Worm (Caenorhabditis elegans): ENCODE results near the gene C51E3.9.

The C51E3.9 gene

DNA sequence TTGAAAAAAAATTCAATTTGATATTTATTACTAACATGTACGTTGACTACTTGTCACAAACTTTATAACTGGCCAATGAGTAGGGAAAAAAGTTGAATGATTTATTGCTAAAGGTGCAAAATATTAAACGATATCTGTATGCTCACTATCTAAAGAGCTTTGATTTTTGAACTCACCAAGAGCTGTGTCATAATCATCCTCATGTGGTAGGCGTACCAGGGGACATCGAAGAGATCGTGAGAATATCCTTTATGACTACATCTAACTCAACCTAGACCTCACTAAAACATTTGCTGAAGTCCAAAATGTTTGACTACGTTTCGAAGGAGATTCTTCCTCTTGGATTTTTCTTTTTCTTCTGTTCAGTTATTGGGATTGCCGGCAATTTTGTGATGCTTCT is 6.5 kb downstream of the C51E3.9 start, which contains the start of gene srsx-28:
Gene srsx-28 (plus strand): TSS at position 301 of the 400 bp plus-strand sequence.
- TF ChIP-seq ets-7 (tag; optimal IDR thresholded peaks at IDR 0.05) (no peak), hmg-4 (GFP tag; optimal IDR thresholded peaks at IDR 0.05) (no peak), B0310.2 (tag; optimal IDR thresholded peaks at IDR 0.05) (no peak), ama-1 (optimal IDR thresholded peaks at IDR 0.05) (no peak), tbx-11 (GFP tag; IDR thresholded peaks at IDR 0.05) (no peak), ceh-13 (GFP tag; optimal IDR thresholded peaks at IDR 0.05) (no peak), hnd-1 (tag; optimal IDR thresholded peaks at IDR 0.05) (no peak), tra-4 (tag; optimal IDR thresholded peaks at IDR 0.05) (no peak), ceh-36 (tag; optimal IDR thresholded peaks at IDR 0.05) (no peak), sea-1 (GFP tag; conservative IDR thresholded peaks at IDR 0.05) (no peak), scrt-1 (GFP tag; IDR thresholded peaks at IDR 0.05) (no peak), tbx-37 (GFP tag; conservative IDR thresholded peaks at IDR 0.05) (no peak), hmbx-1 (tag; optimal IDR thresholded peaks at IDR 0.05) (no peak), F13C5.2 (tag; optimal IDR thresholded peaks at IDR 0.05) (no peak)

ce11 chrV:10153076-10153475 is 7.3 kb downstream of the C51E3.9 start:
- TF ChIP-seq hnd-1 (tag; optimal IDR thresholded peaks at IDR 0.05) (no peak), scrt-1 (GFP tag; IDR thresholded peaks at IDR 0.05) (no peak), ama-1 (optimal IDR thresholded peaks at IDR 0.05) (no peak), pes-1 (GFP tag; IDR thresholded peaks at IDR 0.05) (no peak), tbx-37 (GFP tag; conservative IDR thresholded peaks at IDR 0.05) (no peak), hmbx-1 (tag; optimal IDR thresholded peaks at IDR 0.05) (no peak), sea-1 (GFP tag; conservative IDR thresholded peaks at IDR 0.05) (no peak), ceh-36 (tag; optimal IDR thresholded peaks at IDR 0.05) (no peak), B0310.2 (tag; optimal IDR thresholded peaks at IDR 0.05) (no peak), tbx-11 (GFP tag; IDR thresholded peaks at IDR 0.05) (no peak), hmg-4 (GFP tag; optimal IDR thresholded peaks at IDR 0.05) (no peak), ceh-13 (GFP tag; optimal IDR thresholded peaks at IDR 0.05) (no peak), flt-1 (GFP tag; IDR thresholded peaks at IDR 0.05) (no peak), F13C5.2 (tag; optimal IDR thresholded peaks at IDR 0.05) (no peak), tra-4 (tag; optimal IDR thresholded peaks at IDR 0.05) (no peak), aly-1 (tag; optimal IDR thresholded peaks at IDR 0.05) (no peak), ets-7 (tag; optimal IDR thresholded peaks at IDR 0.05) (no peak)

DNA sequence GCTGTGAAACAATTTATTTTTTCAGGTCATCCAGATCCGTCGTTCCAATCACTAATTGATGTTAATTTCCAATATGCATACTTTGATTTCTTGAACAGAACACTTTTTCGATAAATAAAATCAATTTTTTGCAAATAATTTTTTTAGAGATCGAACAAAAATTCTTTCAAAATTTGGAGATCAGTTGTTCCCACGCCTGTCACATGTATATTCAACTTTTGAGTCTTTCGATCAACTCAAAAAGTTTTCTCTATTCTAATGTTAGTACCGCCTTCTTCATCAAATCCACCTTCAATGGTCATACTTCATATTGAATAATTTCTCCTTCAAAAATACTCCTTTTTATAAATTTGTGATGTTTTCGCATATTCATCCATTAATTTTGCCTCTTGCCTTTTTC is 8.9 kb downstream of the C51E3.9 start, which contains the start of gene srsx-29:
Gene srsx-29 (plus strand): TSS at position 301 of the 400 bp plus-strand sequence.
- no peak for TF ChIP-seq scrt-1 (GFP tag; IDR thresholded peaks at IDR 0.05)
- TF ChIP-seq pes-1 (GFP tag; IDR thresholded peaks at IDR 0.05): no peak
- TF ChIP-seq flt-1 (GFP tag; IDR thresholded peaks at IDR 0.05): no peak
- no peak for TF ChIP-seq tra-4 (tag; optimal IDR thresholded peaks at IDR 0.05)
- no peak for TF ChIP-seq ceh-36 (tag; optimal IDR thresholded peaks at IDR 0.05)
- no peak for TF ChIP-seq tbx-37 (GFP tag; conservative IDR thresholded peaks at IDR 0.05)

- no peak for TF ChIP-seq hmbx-1 (tag; optimal IDR thresholded peaks at IDR 0.05)
- TF ChIP-seq hnd-1 (tag; optimal IDR thresholded peaks at IDR 0.05): no peak
- no peak for TF ChIP-seq flt-1 (GFP tag; IDR thresholded peaks at IDR 0.05)
- no peak for TF ChIP-seq F13C5.2 (tag; optimal IDR thresholded peaks at IDR 0.05)
- no peak for TF ChIP-seq ceh-36 (tag; optimal IDR thresholded peaks at IDR 0.05)
- TF ChIP-seq ama-1 (optimal IDR thresholded peaks at IDR 0.05): no peak
- no peak for TF ChIP-seq sea-1 (GFP tag; conservative IDR thresholded peaks at IDR 0.05)
- no peak for TF ChIP-seq ets-7 (tag; optimal IDR thresholded peaks at IDR 0.05)
- no peak for TF ChIP-seq tbx-11 (GFP tag; IDR thresholded peaks at IDR 0.05)
- no peak for TF ChIP-seq B0310.2 (tag; optimal IDR thresholded peaks at IDR 0.05)
- no peak for TF ChIP-seq ceh-13 (GFP tag; optimal IDR thresholded peaks at IDR 0.05)
- TF ChIP-seq tra-4 (tag; optimal IDR thresholded peaks at IDR 0.05): no peak
- no peak for TF ChIP-seq aly-1 (tag; optimal IDR thresholded peaks at IDR 0.05)
- no peak for TF ChIP-seq pes-1 (GFP tag; IDR thresholded peaks at IDR 0.05)
- no peak for TF ChIP-seq hmg-4 (GFP tag; optimal IDR thresholded peaks at IDR 0.05)
- no peak for TF ChIP-seq tbx-37 (GFP tag; conservative IDR thresholded peaks at IDR 0.05)
Measured at ce11 chrV:10158528-10158927, 12.8 kb downstream of the C51E3.9 start, which contains the start of gene srsx-30. TSS of gene srsx-30 (plus strand) at chrV:10158828.

DNA sequence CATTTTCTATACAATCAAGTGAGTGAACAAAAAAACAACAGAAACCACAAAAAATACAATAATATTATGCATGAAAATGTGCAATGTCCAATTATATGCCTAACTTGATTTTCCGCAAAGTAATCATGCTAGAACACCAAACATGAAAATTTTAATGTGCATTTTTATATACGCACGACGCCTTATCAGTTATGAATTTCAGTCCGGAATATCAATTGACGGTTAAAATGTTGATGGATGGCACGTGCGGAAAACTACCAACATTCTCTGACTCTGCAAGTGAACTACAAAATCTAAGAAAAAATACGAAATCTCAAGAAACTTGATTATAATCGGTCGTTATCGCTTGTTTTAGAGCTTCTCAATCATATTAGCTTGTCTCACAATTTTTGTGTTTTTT is 14.2 kb downstream of the C51E3.9 start:
- no peak for TF ChIP-seq ama-1 (optimal IDR thresholded peaks at IDR 0.05)
- TF ChIP-seq hmg-4 (GFP tag; optimal IDR thresholded peaks at IDR 0.05): no peak
- TF ChIP-seq ceh-13 (GFP tag; optimal IDR thresholded peaks at IDR 0.05): no peak
- no peak for TF ChIP-seq ets-7 (tag; optimal IDR thresholded peaks at IDR 0.05)
- no peak for TF ChIP-seq tra-4 (tag; optimal IDR thresholded peaks at IDR 0.05)
- no peak for TF ChIP-seq pes-1 (GFP tag; IDR thresholded peaks at IDR 0.05)
- no peak for TF ChIP-seq ceh-36 (tag; optimal IDR thresholded peaks at IDR 0.05)
- no peak for TF ChIP-seq aly-1 (tag; optimal IDR thresholded peaks at IDR 0.05)
- TF ChIP-seq hmbx-1 (tag; optimal IDR thresholded peaks at IDR 0.05): no peak
- no peak for TF ChIP-seq sea-1 (GFP tag; conservative IDR thresholded peaks at IDR 0.05)
- no peak for TF ChIP-seq B0310.2 (tag; optimal IDR thresholded peaks at IDR 0.05)
- no peak for TF ChIP-seq scrt-1 (GFP tag; IDR thresholded peaks at IDR 0.05)
- no peak for TF ChIP-seq hnd-1 (tag; optimal IDR thresholded peaks at IDR 0.05)
- no peak for TF ChIP-seq tbx-37 (GFP tag; conservative IDR thresholded peaks at IDR 0.05)
- TF ChIP-seq tbx-11 (GFP tag; IDR thresholded peaks at IDR 0.05): no peak
- no peak for TF ChIP-seq flt-1 (GFP tag; IDR thresholded peaks at IDR 0.05)
- no peak for TF ChIP-seq F13C5.2 (tag; optimal IDR thresholded peaks at IDR 0.05)

DNA sequence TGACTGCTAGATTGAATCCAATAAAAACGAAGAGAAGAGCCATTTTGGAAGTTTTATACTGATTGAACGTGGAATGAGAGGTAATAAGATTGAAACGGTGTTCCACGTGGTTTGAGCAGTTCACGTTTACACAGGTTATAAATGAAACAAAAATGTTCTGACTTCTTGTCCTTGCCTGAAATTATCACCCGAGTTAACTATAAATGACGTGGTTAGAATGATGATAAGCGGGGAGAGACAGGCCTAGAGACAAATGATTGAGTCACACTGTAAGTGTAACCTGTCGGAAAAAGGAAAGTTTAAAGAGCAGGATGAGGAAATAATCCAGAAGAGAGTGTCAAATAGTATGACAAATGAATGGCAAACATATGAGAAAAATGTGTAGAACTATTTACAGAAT is 15.2 kb downstream of the C51E3.9 start, which contains the start of gene C51E3.10:
Gene C51E3.10 (minus strand): TSS at position 181 of the 400 bp plus-strand sequence.
- no peak for TF ChIP-seq B0310.2 (tag; optimal IDR thresholded peaks at IDR 0.05)
- TF ChIP-seq pes-1 (GFP tag; IDR thresholded peaks at IDR 0.05): no peak
- TF ChIP-seq scrt-1 (GFP tag; IDR thresholded peaks at IDR 0.05): no peak
- TF ChIP-seq ets-7 (tag; optimal IDR thresholded peaks at IDR 0.05): no peak
- no peak for TF ChIP-seq tra-4 (tag; optimal IDR thresholded peaks at IDR 0.05)
- TF ChIP-seq hnd-1 (tag; optimal IDR thresholded peaks at IDR 0.05): no peak
- TF ChIP-seq flt-1 (GFP tag; IDR thresholded peaks at IDR 0.05): no peak
- TF ChIP-seq hmg-4 (GFP tag; optimal IDR thresholded peaks at IDR 0.05): no peak
- TF ChIP-seq ceh-36 (tag; optimal IDR thresholded peaks at IDR 0.05): no peak
- TF ChIP-seq hmbx-1 (tag; optimal IDR thresholded peaks at IDR 0.05): no peak
- no peak for TF ChIP-seq tbx-11 (GFP tag; IDR thresholded peaks at IDR 0.05)
- TF ChIP-seq ceh-13 (GFP tag; optimal IDR thresholded peaks at IDR 0.05): no peak
- TF ChIP-seq F13C5.2 (tag; optimal IDR thresholded peaks at IDR 0.05): no peak
- TF ChIP-seq aly-1 (tag; optimal IDR thresholded peaks at IDR 0.05): no peak

DNA sequence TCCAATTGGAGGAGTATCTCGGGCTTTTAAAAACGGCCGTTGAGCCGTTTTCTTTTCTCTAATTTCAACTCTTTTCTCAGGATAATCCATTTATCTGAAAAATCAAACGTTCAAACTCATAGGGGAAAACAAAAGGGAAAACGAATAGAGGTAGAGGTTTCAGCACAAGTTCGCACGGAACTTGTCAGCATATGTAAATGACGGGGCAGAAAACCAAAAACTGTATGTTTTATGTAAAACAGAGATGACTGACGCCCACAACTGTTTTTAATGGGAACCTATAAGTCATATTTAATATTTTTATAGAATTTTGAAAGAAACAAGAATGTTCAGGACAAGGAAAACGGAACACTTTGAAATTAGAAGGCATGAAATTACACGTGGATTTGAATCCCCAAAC is 20.6 kb downstream of the C51E3.9 start, which contains the start of gene C51E3.6:
Gene C51E3.6 (minus strand): TSS at position 101 of the 400 bp plus-strand sequence.
- TF ChIP-seq scrt-1 (GFP tag; IDR thresholded peaks at IDR 0.05): no peak
- no peak for TF ChIP-seq tbx-11 (GFP tag; IDR thresholded peaks at IDR 0.05)
- no peak for TF ChIP-seq hnd-1 (tag; optimal IDR thresholded peaks at IDR 0.05)
- TF ChIP-seq B0310.2 (tag; optimal IDR thresholded peaks at IDR 0.05): no peak
- no peak for TF ChIP-seq sea-1 (GFP tag; conservative IDR thresholded peaks at IDR 0.05)
- TF ChIP-seq hmg-4 (GFP tag; optimal IDR thresholded peaks at IDR 0.05): no peak
- no peak for TF ChIP-seq hmbx-1 (tag; optimal IDR thresholded peaks at IDR 0.05)
- no peak for TF ChIP-seq tbx-37 (GFP tag; conservative IDR thresholded peaks at IDR 0.05)
- no peak for TF ChIP-seq aly-1 (tag; optimal IDR thresholded peaks at IDR 0.05)
- no peak for TF ChIP-seq F13C5.2 (tag; optimal IDR thresholded peaks at IDR 0.05)
- TF ChIP-seq ama-1 (optimal IDR thresholded peaks at IDR 0.05): no peak
- TF ChIP-seq ets-7 (tag; optimal IDR thresholded peaks at IDR 0.05): no peak
- no peak for TF ChIP-seq ceh-36 (tag; optimal IDR thresholded peaks at IDR 0.05)
- no peak for TF ChIP-seq ceh-13 (GFP tag; optimal IDR thresholded peaks at IDR 0.05)
- TF ChIP-seq pes-1 (GFP tag; IDR thresholded peaks at IDR 0.05): no peak
- no peak for TF ChIP-seq flt-1 (GFP tag; IDR thresholded peaks at IDR 0.05)
